Fruit fly (Drosophila melanogaster): Measurements from ENCODE around the gene Zpr1.

Gene Zpr1

DNA sequence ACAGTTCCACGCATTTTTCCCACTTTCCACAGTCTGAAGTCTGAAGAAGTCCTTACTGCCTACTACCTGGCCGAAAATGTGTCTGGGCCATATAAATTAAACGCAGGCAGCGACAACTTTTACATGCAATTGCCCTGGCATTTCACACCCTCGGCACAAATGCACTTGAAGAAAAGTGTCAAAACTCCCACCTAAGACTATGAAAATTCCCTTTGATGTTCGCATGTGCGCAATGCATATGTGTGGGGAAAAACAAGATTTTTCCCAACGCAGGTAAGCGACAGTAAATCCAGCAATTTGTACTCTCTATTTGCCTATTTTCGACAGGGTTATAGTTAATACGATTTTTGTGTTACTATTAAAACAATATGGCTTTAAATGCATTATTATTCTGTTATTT, 32.5 kb downstream of the Zpr1 start:
- TF ChIP-seq N (GFP tag; optimal IDR thresholded peaks at IDR 0.05) (no peak), Hnf4 (GFP tag; optimal IDR thresholded peaks at IDR 0.05) (no peak), rgr (GFP tag; optimal IDR thresholded peaks at IDR 0.05) (no peak), sv (GFP tag; optimal IDR thresholded peaks at IDR 0.05) (no peak), Sp1 (GFP tag; optimal IDR thresholded peaks at IDR 0.05) (no peak), usp (GFP tag; optimal IDR thresholded peaks at IDR 0.05) (no peak), lola (GFP tag; optimal IDR thresholded peaks at IDR 0.05) (no peak), br (GFP tag; optimal IDR thresholded peaks at IDR 0.05) (no peak), Hr78 (GFP tag; optimal IDR thresholded peaks at IDR 0.05) (no peak)

- no peak for TF ChIP-seq Mio (GFP tag; optimal IDR thresholded peaks at IDR 0.05)
- TF ChIP-seq h (GFP tag; optimal IDR thresholded peaks at IDR 0.05): no peak
- no peak for TF ChIP-seq dmrt93B (GFP tag; optimal IDR thresholded peaks at IDR 0.05)
- no peak for TF ChIP-seq Dfd (GFP tag; optimal IDR thresholded peaks at IDR 0.05)
- no peak for TF ChIP-seq jim (GFP tag; optimal IDR thresholded peaks at IDR 0.05)
- TF ChIP-seq br (GFP tag; optimal IDR thresholded peaks at IDR 0.05): no peak
- no peak for TF ChIP-seq Hnf4 (GFP tag; optimal IDR thresholded peaks at IDR 0.05)
- no peak for TF ChIP-seq woc (GFP tag; optimal IDR thresholded peaks at IDR 0.05)
Measured at dm6 chrX:9128012-9128280, 33.9 kb downstream of the Zpr1 start.

dm6 chrX:9127264-9128011, 34.5 kb downstream of the Zpr1 start:
- TF ChIP-seq Mio (GFP tag; optimal IDR thresholded peaks at IDR 0.05) (no peak), CG32264 (GFP tag; optimal IDR thresholded peaks at IDR 0.05) (no peak), Hnf4 (GFP tag; optimal IDR thresholded peaks at IDR 0.05) (no peak), N (GFP tag; optimal IDR thresholded peaks at IDR 0.05) (no peak), br (GFP tag; optimal IDR thresholded peaks at IDR 0.05) (no peak), dl (GFP tag; optimal IDR thresholded peaks at IDR 0.05; ENCODE audit: insufficient read depth in 1 of 2, partially characterized antibody in 2 of 2) (no peak), Hr78 (GFP tag; optimal IDR thresholded peaks at IDR 0.05) (no peak), brk (GFP tag; optimal IDR thresholded peaks at IDR 0.05) (no peak), foxo (GFP tag; optimal IDR thresholded peaks at IDR 0.05) (no peak), rgr (GFP tag; optimal IDR thresholded peaks at IDR 0.05) (no peak), h (GFP tag; optimal IDR thresholded peaks at IDR 0.05) (no peak), Dfd (GFP tag; optimal IDR thresholded peaks at IDR 0.05) (no peak), pan (optimal IDR thresholded peaks at IDR 0.05) (no peak), Vsx2 (GFP tag; optimal IDR thresholded peaks at IDR 0.05; ENCODE audit: partially characterized antibody) (no peak)

DNA sequence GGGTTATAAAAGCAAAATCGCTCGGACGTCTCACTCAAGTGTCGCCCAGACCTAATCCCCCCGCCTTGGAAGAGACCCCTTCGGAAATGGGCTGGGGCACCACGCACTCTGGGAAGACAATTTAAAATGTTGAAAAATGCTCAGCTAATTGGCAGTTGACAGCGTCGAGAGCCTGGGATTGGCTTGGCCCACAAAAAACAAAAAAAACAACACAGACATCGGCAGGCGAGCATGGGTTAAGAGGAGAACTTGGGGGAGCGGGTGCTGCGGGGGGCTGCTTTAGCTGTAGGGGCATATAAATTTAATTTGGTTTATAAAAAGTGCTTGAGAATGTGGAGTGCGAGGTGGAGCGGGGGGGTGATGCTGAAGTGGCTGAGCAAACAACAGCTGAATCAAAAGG, 39.4 kb downstream of the Zpr1 start:
- TF ChIP-seq ey (GFP tag; optimal IDR thresholded peaks at IDR 0.05) (no peak), Jra (GFP tag; optimal IDR thresholded peaks at IDR 0.05) (no peak), Myc (optimal IDR thresholded peaks at IDR 0.05) (no peak), Rel (GFP tag; optimal IDR thresholded peaks at IDR 0.05) (no peak), Rel (tag; optimal IDR thresholded peaks at IDR 0.05) (no peak), lola (GFP tag; optimal IDR thresholded peaks at IDR 0.05) (no peak), rgr (GFP tag; optimal IDR thresholded peaks at IDR 0.05) (no peak), brk (GFP tag; optimal IDR thresholded peaks at IDR 0.05) (no peak), HLH106 (tag; optimal IDR thresholded peaks at IDR 0.05) (no peak), dmrt93B (GFP tag; optimal IDR thresholded peaks at IDR 0.05) (no peak), sage (GFP tag; optimal IDR thresholded peaks at IDR 0.05) (no peak), N (GFP tag; optimal IDR thresholded peaks at IDR 0.05) (no peak), Hr78 (GFP tag; optimal IDR thresholded peaks at IDR 0.05) (no peak)

DNA sequence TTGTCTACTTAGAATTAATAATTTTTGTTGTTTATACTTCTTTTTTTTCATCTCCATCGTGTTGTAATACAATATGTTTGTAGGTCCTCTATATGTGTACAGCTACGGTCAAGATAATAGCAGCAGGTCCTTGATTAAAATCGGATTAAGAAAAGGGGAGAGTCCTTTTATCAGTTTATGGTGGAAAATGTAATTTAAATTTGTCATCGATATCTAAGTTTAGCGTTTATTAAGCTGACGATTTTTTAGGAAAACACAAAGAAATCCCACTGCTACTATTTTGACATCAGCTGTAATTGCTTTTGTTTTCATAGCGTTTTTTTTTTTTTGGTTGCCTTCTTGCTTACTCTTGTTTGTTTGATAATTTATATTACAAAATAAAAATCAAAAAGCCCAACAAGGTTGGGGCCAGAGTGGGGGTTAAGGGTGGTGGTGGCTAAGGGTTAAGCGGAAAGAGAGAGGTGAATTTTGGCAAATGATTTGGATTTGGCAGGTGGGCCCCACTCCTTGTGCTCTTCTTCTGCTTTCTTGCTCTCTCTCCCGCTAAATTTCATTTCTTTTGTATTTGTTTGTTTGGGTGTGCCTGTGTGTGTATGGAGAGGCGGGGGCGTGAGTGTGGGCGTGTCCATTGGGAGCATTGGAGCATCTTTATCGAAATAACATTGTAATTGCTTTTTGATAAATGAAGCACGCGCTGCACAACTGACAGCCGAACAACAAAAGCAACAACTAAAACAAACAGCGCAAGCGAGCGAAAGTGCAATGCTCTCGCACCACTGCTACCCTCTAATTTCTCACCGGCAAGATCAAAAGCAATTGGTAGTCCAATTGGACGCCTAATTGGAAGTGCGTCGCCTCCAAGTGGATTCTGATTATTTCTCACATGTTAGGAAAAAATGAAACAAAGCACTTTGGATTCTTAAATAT, 40.8 kb downstream of the Zpr1 start:
- peak; percentile 7 for TF ChIP-seq dmrt93B (GFP tag; optimal IDR thresholded peaks at IDR 0.05)
- no peak for TF ChIP-seq brk (GFP tag; optimal IDR thresholded peaks at IDR 0.05)
- TF ChIP-seq Hr83 (GFP tag; optimal IDR thresholded peaks at IDR 0.05; ENCODE audit: poor library complexity, severe bottlenecking): no peak
- TF ChIP-seq sage (GFP tag; optimal IDR thresholded peaks at IDR 0.05): no peak
- no peak for TF ChIP-seq CG32264 (GFP tag; optimal IDR thresholded peaks at IDR 0.05)
- TF ChIP-seq h (GFP tag; optimal IDR thresholded peaks at IDR 0.05): peak; percentile 21
- TF ChIP-seq Myc (optimal IDR thresholded peaks at IDR 0.05): no peak
- no peak for TF ChIP-seq br (GFP tag; optimal IDR thresholded peaks at IDR 0.05)
- TF ChIP-seq Abd-B (GFP tag; optimal IDR thresholded peaks at IDR 0.05): no peak
- TF ChIP-seq fru (GFP tag; optimal IDR thresholded peaks at IDR 0.05): peak; percentile 49
- TF ChIP-seq OdsH (GFP tag; optimal IDR thresholded peaks at IDR 0.05): peak; percentile 2
- no peak for TF ChIP-seq Hnf4 (GFP tag; optimal IDR thresholded peaks at IDR 0.05)
- no peak for TF ChIP-seq Jra (GFP tag; optimal IDR thresholded peaks at IDR 0.05)
- TF ChIP-seq woc (GFP tag; optimal IDR thresholded peaks at IDR 0.05): peak; percentile 17
- TF ChIP-seq HLH106 (tag; optimal IDR thresholded peaks at IDR 0.05): peak; percentile 26
- TF ChIP-seq foxo (GFP tag; optimal IDR thresholded peaks at IDR 0.05): peak in 1 of 2 experiments; percentile 45
- no peak for TF ChIP-seq Hr78 (GFP tag; optimal IDR thresholded peaks at IDR 0.05)
- TF ChIP-seq Sp1 (GFP tag; optimal IDR thresholded peaks at IDR 0.05): no peak
- peak; percentile 30 for TF ChIP-seq ey (GFP tag; optimal IDR thresholded peaks at IDR 0.05)
- TF ChIP-seq rgr (GFP tag; optimal IDR thresholded peaks at IDR 0.05): peak; percentile 30
- no peak for TF ChIP-seq Dif (GFP tag; optimal IDR thresholded peaks at IDR 0.05; ENCODE audit: partially characterized antibody)

Data from whole organism, wandering third instar larva.